Fruit fly (Drosophila melanogaster) whole organism, embryonic: ENCODE results near the gene Rpn11.

Experiments
- Aef1 ChIP-seq: fragments of 200-800 bp; sonication (Bioruptor generic); IDR thresholded peaks from 3 replicates; pipeline ENCODE4 v1.3.6; 2022; ENCODE audit warnings: missing biosample characterization, missing genetic modification characterization
- Atf-2 ChIP-seq: fragments of 200-800 bp; sonication (Bioruptor generic); optimal IDR thresholded peaks from 2 replicates; lab custom pipeline; 2016; ENCODE audit warnings: missing biosample characterization, missing genetic modification characterization
- CG10267 ChIP-seq: fragments of 200-800 bp; sonication (Bioruptor generic); optimal IDR thresholded peaks from 2 replicates; lab custom pipeline; 2018; ENCODE audit warnings: missing biosample characterization, mild to moderate bottlenecking, missing genetic modification characterization, moderate library complexity
- CG10462 ChIP-seq: fragments of 200-800 bp; sonication (Bioruptor generic); optimal IDR thresholded peaks from 2 replicates; lab custom pipeline; 2016; ENCODE audit warnings: missing biosample characterization, missing genetic modification characterization
- CG11398 ChIP-seq: fragments of 200-800 bp; sonication (Bioruptor generic); optimal IDR thresholded peaks from 2 replicates; lab custom pipeline; 2016; ENCODE audit warnings: missing biosample characterization, missing genetic modification characterization
- CG14441 ChIP-seq: fragments of 200-800 bp; sonication (Bioruptor generic); IDR thresholded peaks from 2 replicates; pipeline ENCODE4 v1.3.6; 2022; ENCODE audit warnings: missing biosample characterization, missing genetic modification characterization
- CG15269 ChIP-seq: fragments of 200-800 bp; sonication (Bioruptor generic); optimal IDR thresholded peaks from 2 replicates; lab custom pipeline; 2018; ENCODE audit warnings: missing biosample characterization, mild to moderate bottlenecking, missing genetic modification characterization, moderate library complexity
- CG1603 ChIP-seq: fragments of 200-800 bp; sonication (Bioruptor generic); optimal IDR thresholded peaks from 2 replicates; lab custom pipeline; 2019; ENCODE audit warnings: missing biosample characterization, mild to moderate bottlenecking, missing genetic modification characterization, moderate library complexity
- CG16779 ChIP-seq: fragments of 200-800 bp; sonication (Bioruptor generic); IDR thresholded peaks from 2 replicates; pipeline ENCODE4 v1.3.6; 2022; ENCODE audit warnings: missing biosample characterization, missing genetic modification characterization
- CG17829 ChIP-seq: fragments of 200-800 bp; optimal IDR thresholded peaks from 2 replicates; lab custom pipeline; 2019; ENCODE audit warnings: missing biosample characterization, mild to moderate bottlenecking, missing genetic modification characterization, moderate library complexity
- CG2129 ChIP-seq: fragments of 200-800 bp; sonication (Bioruptor generic); IDR thresholded peaks from 2 replicates; pipeline ENCODE4 v1.3.6; 2022; ENCODE audit warnings: missing biosample characterization, missing genetic modification characterization; ENCODE audit not compliant: partially characterized antibody
- CG2678 ChIP-seq: fragments of 200-800 bp; sonication (Bioruptor generic); optimal IDR thresholded peaks from 3 replicates; lab custom pipeline; 2019; ENCODE audit warnings: missing biosample characterization, mild to moderate bottlenecking, missing genetic modification characterization, moderate library complexity
- CG3065 ChIP-seq: fragments of 200-800 bp; sonication (Bioruptor generic); optimal IDR thresholded peaks from 2 replicates; lab custom pipeline; 2016; ENCODE audit warnings: missing biosample characterization, missing genetic modification characterization
- CG3281 ChIP-seq: fragments of 200-800 bp; sonication (Bioruptor generic); optimal IDR thresholded peaks from 3 replicates; lab custom pipeline; 2017; ENCODE audit warnings: missing biosample characterization, mild to moderate bottlenecking, missing genetic modification characterization
- CG4404 ChIP-seq: fragments of 200-800 bp; sonication (Bioruptor generic); IDR thresholded peaks from 2 replicates; pipeline ENCODE4 v1.3.6; 2022; ENCODE audit warnings: missing biosample characterization, missing genetic modification characterization
- CG4730 ChIP-seq: fragments of 200-800 bp; sonication (Bioruptor generic); IDR thresholded peaks from 2 replicates; pipeline ENCODE4 v1.3.6; 2022; ENCODE audit warnings: missing biosample characterization, missing genetic modification characterization
- CG6272 ChIP-seq: fragments of 200-800 bp; sonication (Bioruptor generic); IDR thresholded peaks from 2 replicates; pipeline ENCODE4 v1.3.6; 2022; ENCODE audit warnings: missing biosample characterization, missing genetic modification characterization
- CG7786 ChIP-seq: fragments of 200-800 bp; sonication (Bioruptor generic); optimal IDR thresholded peaks from 2 replicates; lab custom pipeline; 2016; ENCODE audit warnings: missing biosample characterization, missing genetic modification characterization
- CG7987 ChIP-seq: fragments of 200-800 bp; sonication (Bioruptor generic); optimal IDR thresholded peaks from 2 replicates; lab custom pipeline; 2018; ENCODE audit warnings: missing biosample characterization, mild to moderate bottlenecking, missing genetic modification characterization, moderate library complexity
- CG9215 ChIP-seq: fragments of 200-800 bp; sonication (Bioruptor generic); IDR thresholded peaks from 2 replicates; pipeline ENCODE4 v1.3.6; 2022; ENCODE audit warnings: missing biosample characterization, missing genetic modification characterization
- CG9727 ChIP-seq: fragments of 200-800 bp; sonication (Bioruptor generic); optimal IDR thresholded peaks from 3 replicates; lab custom pipeline; 2017; ENCODE audit warnings: missing biosample characterization, mild to moderate bottlenecking, missing genetic modification characterization
- ERR ChIP-seq: fragments of 200-800 bp; sonication (Bioruptor generic); optimal IDR thresholded peaks from 2 replicates; lab custom pipeline; 2016; ENCODE audit warnings: missing biosample characterization, missing genetic modification characterization
- HHEX ChIP-seq: fragments of 200-800 bp; sonication (Bioruptor generic); optimal IDR thresholded peaks from 3 replicates; lab custom pipeline; 2017; ENCODE audit warnings: missing biosample characterization, mild to moderate bottlenecking, missing genetic modification characterization, missing genetic modification reagents
- Hr39 ChIP-seq: fragments of >200 bp; optimal IDR thresholded peaks from 2 replicates; lab custom pipeline; 2017
- Kr ChIP-seq: fragments of 200-800 bp; sonication (Bioruptor generic); optimal IDR thresholded peaks from 2 replicates; lab custom pipeline; 2017; ENCODE audit warnings: missing biosample characterization, mild to moderate bottlenecking, missing genetic modification characterization
- MESR4 ChIP-seq: fragments of 200-800 bp; sonication (Bioruptor generic); optimal IDR thresholded peaks from 2 replicates; lab custom pipeline; 2018; ENCODE audit warnings: missing biosample characterization, mild to moderate bottlenecking, missing genetic modification characterization, moderate library complexity
- Mes4 ChIP-seq: fragments of 200-800 bp; sonication (Bioruptor generic); optimal IDR thresholded peaks from 2 replicates; lab custom pipeline; 2016; ENCODE audit warnings: missing biosample characterization, missing genetic modification characterization
- Sox102F ChIP-seq: fragments of 200-800 bp; sonication (Bioruptor generic); optimal IDR thresholded peaks from 2 replicates; lab custom pipeline; 2018; ENCODE audit warnings: missing biosample characterization, mild to moderate bottlenecking, missing genetic modification characterization, moderate library complexity
- Taf1 ChIP-seq: fragments of 200-800 bp; sonication (Bioruptor generic); IDR thresholded peaks from 2 replicates; pipeline ENCODE4 v1.3.6; 2022; ENCODE audit warnings: missing biosample characterization, missing genetic modification characterization
- Trl ChIP-seq, 3 experiments: fragments of >200 bp in 2 of 3; fragments of 200-800 bp in 1 of 3; sonication (Bioruptor generic) in 1 of 3; optimal IDR thresholded peaks; 2 replicates in 1 of 3; 3 replicates in 2 of 3; lab custom pipeline; 2016 to 2017; ENCODE audit warnings: missing biosample characterization in 1 of 3, missing genetic modification characterization in 1 of 3
- YL-1 ChIP-seq: fragments of 200-800 bp; sonication (Bioruptor generic); optimal IDR thresholded peaks from 3 replicates; lab custom pipeline; 2017; ENCODE audit warnings: missing biosample characterization, mild to moderate bottlenecking, missing genetic modification characterization
- al ChIP-seq: fragments of 200-800 bp; sonication (Bioruptor generic); IDR thresholded peaks from 2 replicates; pipeline ENCODE4 v1.3.6; 2022; ENCODE audit warnings: missing biosample characterization, missing genetic modification characterization
- ap ChIP-seq: fragments of 200-800 bp; sonication (Bioruptor generic); IDR thresholded peaks from 2 replicates; pipeline ENCODE4 v1.3.6; 2022; ENCODE audit warnings: missing biosample characterization, missing genetic modification characterization
- cas ChIP-seq: fragments of 200-800 bp; sonication (Bioruptor generic); IDR thresholded peaks from 2 replicates; pipeline ENCODE4 v1.3.6; 2022; ENCODE audit warnings: missing biosample characterization, missing genetic modification characterization
- ci ChIP-seq: fragments of 200-800 bp; sonication (Bioruptor generic); IDR thresholded peaks from 3 replicates; pipeline ENCODE4 v1.3.6; 2022; ENCODE audit warnings: missing biosample characterization, missing genetic modification characterization
- crc ChIP-seq: fragments of 200-800 bp; sonication (Bioruptor generic); optimal IDR thresholded peaks from 2 replicates; lab custom pipeline; 2016; ENCODE audit warnings: missing biosample characterization, missing genetic modification characterization
- dimm ChIP-seq: fragments of 200-800 bp; sonication (Bioruptor generic); IDR thresholded peaks from 2 replicates; pipeline ENCODE4 v1.3.6; 2022; ENCODE audit warnings: missing biosample characterization, missing genetic modification characterization
- en ChIP-seq: fragments of 200-800 bp; sonication (Bioruptor generic); optimal IDR thresholded peaks from 2 replicates; lab custom pipeline; 2016; ENCODE audit warnings: missing biosample characterization, missing genetic modification characterization
- gce ChIP-seq: fragments of 200-800 bp; sonication (Bioruptor generic); IDR thresholded peaks from 3 replicates; pipeline ENCODE4 v1.3.6; 2022; ENCODE audit warnings: missing biosample characterization, missing genetic modification characterization
- gcm ChIP-seq: fragments of 200-800 bp; sonication (Bioruptor generic); optimal IDR thresholded peaks from 2 replicates; lab custom pipeline; 2019; ENCODE audit warnings: missing biosample characterization, mild to moderate bottlenecking, missing genetic modification characterization, moderate library complexity
- oc ChIP-seq: fragments of 200-800 bp; sonication (Bioruptor generic); optimal IDR thresholded peaks from 2 replicates; lab custom pipeline; 2018; ENCODE audit warnings: missing biosample characterization, mild to moderate bottlenecking, missing genetic modification characterization, moderate library complexity
- p53 ChIP-seq: fragments of 200-800 bp; sonication (Bioruptor generic); optimal IDR thresholded peaks from 2 replicates; lab custom pipeline; 2016; ENCODE audit warnings: missing biosample characterization, missing genetic modification characterization
- pan ChIP-seq, 4 experiments: fragments of >200 bp in 3 of 4; fragments of 200-800 bp in 1 of 4; sonication (Bioruptor generic) in 1 of 4; optimal IDR thresholded peaks in 3 of 4; IDR thresholded peaks in 1 of 4; 2 replicates each; pipeline versions ENCODE4 v1.3.6 to Lab custom; 2017 to 2022; ENCODE audit warnings: missing biosample characterization in 2 of 4, missing genetic modification characterization in 2 of 4, mixed read lengths in 1 of 4
- peb ChIP-seq: fragments of 200-800 bp; sonication (Bioruptor generic); IDR thresholded peaks from 2 replicates; pipeline ENCODE4 v1.3.6; 2022; ENCODE audit warnings: missing biosample characterization, missing genetic modification characterization
- sima ChIP-seq: fragments of 200-800 bp; sonication (Bioruptor generic); optimal IDR thresholded peaks from 2 replicates; lab custom pipeline; 2016; ENCODE audit warnings: missing biosample characterization, missing genetic modification characterization
- tap ChIP-seq: fragments of 200-800 bp; optimal IDR thresholded peaks from 3 replicates; lab custom pipeline; 2019; ENCODE audit warnings: missing biosample characterization, mild to moderate bottlenecking, missing genetic modification characterization, moderate library complexity
- trh ChIP-seq: fragments of 200-800 bp; sonication (Bioruptor generic); optimal IDR thresholded peaks from 2 replicates; lab custom pipeline; 2016; ENCODE audit warnings: missing biosample characterization, missing genetic modification characterization
- ttk ChIP-seq: fragments of 200-800 bp; sonication (Bioruptor generic); IDR thresholded peaks from 2 replicates; pipeline ENCODE4 v2.1.2; 2022; ENCODE audit warnings: missing biosample characterization, missing genetic modification characterization
- wdn ChIP-seq: fragments of 200-800 bp; sonication (Bioruptor generic); IDR thresholded peaks from 2 replicates; pipeline ENCODE4 v1.3.6; 2022; ENCODE audit warnings: missing biosample characterization, missing genetic modification characterization

Gene Rpn11

DNA sequence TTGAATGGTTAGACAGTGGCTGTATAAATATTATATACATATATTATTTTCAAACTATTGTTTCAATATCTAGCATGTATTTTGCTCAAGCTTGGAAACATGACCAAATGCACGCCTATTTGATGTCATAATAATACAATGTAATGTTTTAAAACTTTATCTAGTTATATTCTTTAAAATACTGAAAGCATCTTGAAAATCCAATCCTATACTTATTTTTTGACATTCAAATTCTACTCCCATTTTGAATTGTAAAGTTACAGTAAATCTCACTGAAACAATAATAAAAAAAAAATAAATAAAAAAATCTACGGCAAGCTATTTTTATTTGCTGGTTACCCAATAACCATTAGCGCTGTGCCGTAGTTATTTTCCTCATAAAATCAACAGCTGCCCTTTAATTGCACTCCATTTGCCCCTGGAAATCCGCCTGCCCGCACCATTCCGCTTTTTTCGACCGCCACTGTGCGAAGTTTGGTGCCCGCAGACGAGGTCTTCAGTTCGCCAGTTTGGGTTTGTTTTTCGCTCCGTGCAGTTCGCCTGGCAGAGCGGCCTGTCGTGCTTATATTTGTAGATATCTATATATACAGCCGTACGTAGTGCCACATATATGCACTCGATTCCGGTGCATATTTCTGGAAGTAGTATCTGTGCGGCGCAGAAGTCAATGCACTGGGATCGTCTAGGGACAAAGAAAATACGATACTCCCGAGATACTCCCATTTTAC lies 14.5 kb downstream of the Rpn11 start (continued):
- no peak for TF ChIP-seq CG11398 (GFP tag; lab: Kevin White, UChicago)
- TF ChIP-seq CG15269 (tag; lab: Kevin White, UChicago): peak; percentile 72
- no peak for TF ChIP-seq p53 (GFP tag; lab: Kevin White, UChicago)
- TF ChIP-seq Mes4: no peak
- TF ChIP-seq dimm (GFP tag; lab: Robert Waterston, UW): peak; percentile 46
- no peak for TF ChIP-seq CG2129
- peak; percentile 23 for TF ChIP-seq tap (tag; lab: Kevin White, UChicago)
- TF ChIP-seq wdn (GFP tag; lab: Robert Waterston, UW): 0 out of 2 replicates have a peak, but pooled peaks have one; percentile 27
- no peak for TF ChIP-seq CG9215 (GFP tag; lab: Robert Waterston, UW)
- TF ChIP-seq CG14441 (GFP tag; lab: Robert Waterston, UW): peak; percentile 67
- peak; percentile 67 for TF ChIP-seq Sox102F (GFP tag; lab: Kevin White, UChicago)
- TF ChIP-seq Kr (GFP tag; lab: Kevin White, UChicago): no peak
- TF ChIP-seq gce (GFP tag; lab: Robert Waterston, UW): peak; percentile 77; the same call in 2 of the 3 replicates
- TF ChIP-seq ap (GFP tag; lab: Robert Waterston, UW): no peak
- TF ChIP-seq CG1603 (tag; lab: Kevin White, UChicago): peak; percentile 14
- peak; percentile 68 for TF ChIP-seq CG3281 (GFP tag; lab: Kevin White, UChicago)
- no peak for TF ChIP-seq YL-1
- no peak for TF ChIP-seq CG10462 (GFP tag; lab: Kevin White, UChicago)
- no peak for TF ChIP-seq pan (optimal IDR thresholded peaks at IDR 0.05; lab: Kevin White, UChicago)
- TF ChIP-seq pan (GFP tag; optimal IDR thresholded peaks at IDR 0.05 in 1 of 2, IDR thresholded peaks at IDR 0.05 in 1 of 2): peak in 1 of 2 experiments; percentile 47
- peak; percentile 76 for TF ChIP-seq CG2678 (tag; lab: Kevin White, UChicago)
- TF ChIP-seq CG4404 (GFP tag; lab: Robert Waterston, UW): peak; percentile 27; the same call in 1 of the 2 replicates
- TF ChIP-seq CG7786: peak; percentile 26
- no peak for TF ChIP-seq ERR
- no peak for TF ChIP-seq oc (tag; lab: Kevin White, UChicago)
- TF ChIP-seq crc (GFP tag; lab: Kevin White, UChicago): no peak
- TF ChIP-seq al (GFP tag; lab: Robert Waterston, UW): no peak
- TF ChIP-seq Trl (optimal IDR thresholded peaks at IDR 0.05; lab: Kevin White, UChicago): no peak
- TF ChIP-seq Trl (GFP tag; optimal IDR thresholded peaks at IDR 0.05; lab: Kevin White, UChicago): no peak
- TF ChIP-seq ci (GFP tag; lab: Robert Waterston, UW): peak; percentile 85
- TF ChIP-seq gcm: peak; percentile 61
- TF ChIP-seq CG7987 (GFP tag; lab: Kevin White, UChicago): no peak
- peak; percentile 13 for TF ChIP-seq Atf-2 (GFP tag; lab: Kevin White, UChicago)
- peak; percentile 69 for TF ChIP-seq CG6272
- TF ChIP-seq CG4730 (GFP tag; lab: Robert Waterston, UW): 0 out of 2 replicates have a peak, but pooled peaks have one; percentile 14
- TF ChIP-seq en (GFP tag; lab: Kevin White, UChicago): no peak
- no peak for TF ChIP-seq cas (GFP tag; lab: Robert Waterston, UW)
- peak; percentile 19 for TF ChIP-seq trh (GFP tag; lab: Kevin White, UChicago)
- TF ChIP-seq Taf1 (GFP tag; lab: Robert Waterston, UW): no peak
- peak; percentile 42 for TF ChIP-seq CG17829 (tag; lab: Kevin White, UChicago)
- peak; percentile 30; the same call in 1 of the 3 replicates for TF ChIP-seq Aef1 (GFP tag; lab: Robert Waterston, UW)
- peak; percentile 7 for TF ChIP-seq MESR4 (GFP tag; lab: Kevin White, UChicago)
- TF ChIP-seq peb (GFP tag; lab: Robert Waterston, UW): no peak
- peak; percentile 69 for TF ChIP-seq HHEX (GFP tag; lab: Kevin White, UChicago)
- TF ChIP-seq CG10267: peak; percentile 53
- TF ChIP-seq CG16779 (GFP tag; lab: Robert Waterston, UW): peak; percentile 62
- peak; percentile 39; the same call in 1 of the 2 replicates for TF ChIP-seq ttk
- TF ChIP-seq CG3065 (GFP tag; lab: Kevin White, UChicago): no peak
- no peak for TF ChIP-seq sima (GFP tag; lab: Kevin White, UChicago)
- no peak for TF ChIP-seq Hr39 (lab: Kevin White, UChicago)
- peak; percentile 60 for TF ChIP-seq CG9727 (GFP tag; lab: Kevin White, UChicago)
